Worm (Caenorhabditis elegans): Measurements from ENCODE around the gene K10G6.5.

K10G6.5 gene

ce11 chrII:4004614-4005013 is 17.6 kb downstream of the K10G6.5 start, which contains the start of gene ephx-1:
Gene ephx-1, plus strand, starts transcription at chrII:4004914.
- TF ChIP-seq sem-4 (tag; optimal IDR thresholded peaks at IDR 0.05) (no peak), lsy-2 (tag; optimal IDR thresholded peaks at IDR 0.05) (no peak), mab-5 (tag; optimal IDR thresholded peaks at IDR 0.05) (no peak), ztf-4 (tag; optimal IDR thresholded peaks at IDR 0.05) (no peak), peb-1 (tag; optimal IDR thresholded peaks at IDR 0.05) (no peak), elt-3 (tag; optimal IDR thresholded peaks at IDR 0.05) (no peak), ztf-1 (GFP tag; conservative IDR thresholded peaks at IDR 0.05) (no peak)

ce11 chrII:4007972-4008371 is 20.9 kb downstream of the K10G6.5 start:
- TF ChIP-seq Y55F3AM.14 (GFP tag; optimal IDR thresholded peaks at IDR 0.05) (no peak), lin-11 (tag; optimal IDR thresholded peaks at IDR 0.05) (no peak), peb-1 (tag; optimal IDR thresholded peaks at IDR 0.05) (no peak), mab-5 (tag; optimal IDR thresholded peaks at IDR 0.05) (no peak), unc-39 (tag; optimal IDR thresholded peaks at IDR 0.05) (no peak), F13H6.1 (tag; optimal IDR thresholded peaks at IDR 0.05) (no peak), nhr-6 (tag; optimal IDR thresholded peaks at IDR 0.05) (no peak)

- TF ChIP-seq nhr-12 (tag; optimal IDR thresholded peaks at IDR 0.05) = no peak
- no peak for TF ChIP-seq ceh-16 (tag; optimal IDR thresholded peaks at IDR 0.05)
- TF ChIP-seq Y55F3AM.14 (GFP tag; optimal IDR thresholded peaks at IDR 0.05) = no peak
- TF ChIP-seq lin-11 (tag; optimal IDR thresholded peaks at IDR 0.05) = no peak
These were observed 24.5 kb downstream of the K10G6.5 start for ce11 chrII:4011518-4011917.

- TF ChIP-seq peb-1 (tag; optimal IDR thresholded peaks at IDR 0.05) (no peak), skn-1 (tag; optimal IDR thresholded peaks at IDR 0.05) (no peak), crh-2 (tag; optimal IDR thresholded peaks at IDR 0.05) (no peak), unc-62 (GFP tag; optimal IDR thresholded peaks at IDR 0.05) (no peak), nhr-21 (tag; optimal IDR thresholded peaks at IDR 0.05) (no peak), nhr-6 (tag; optimal IDR thresholded peaks at IDR 0.05) (no peak), nhr-25 (tag; optimal IDR thresholded peaks at IDR 0.05) (no peak), ZK546.5 (tag; optimal IDR thresholded peaks at IDR 0.05) (no peak), sem-4 (tag; optimal IDR thresholded peaks at IDR 0.05) (no peak), nhr-237 (tag; optimal IDR thresholded peaks at IDR 0.05) (no peak), unc-55 (GFP tag; optimal IDR thresholded peaks at IDR 0.05) (no peak)
These were observed 31.6 kb downstream of the K10G6.5 start, which contains the start of gene K07D4.6 for ce11 chrII:4018617-4019016. Gene K07D4.6, minus strand, starts transcription at chrII:4018717.

ce11 chrII:4025462-4025861 is 38.4 kb downstream of the K10G6.5 start, which contains the start of gene K07D4.5:
Gene K07D4.5, minus strand, starts transcription at chrII:4025562.
- no peak for TF ChIP-seq ceh-82 (tag; optimal IDR thresholded peaks at IDR 0.05)
- TF ChIP-seq ZK546.5 (tag; optimal IDR thresholded peaks at IDR 0.05) = no peak
- no peak for TF ChIP-seq unc-55 (GFP tag; optimal IDR thresholded peaks at IDR 0.05)
- no peak for TF ChIP-seq R02D3.7 (tag; optimal IDR thresholded peaks at IDR 0.05)
- TF ChIP-seq ceh-16 (tag; optimal IDR thresholded peaks at IDR 0.05) = no peak
- no peak for TF ChIP-seq alr-1 (tag; optimal IDR thresholded peaks at IDR 0.05)
- TF ChIP-seq ztf-11 (tag; optimal IDR thresholded peaks at IDR 0.05) = no peak
- TF ChIP-seq nhr-6 (tag; optimal IDR thresholded peaks at IDR 0.05) = no peak
- TF ChIP-seq mbf-1 (tag; optimal IDR thresholded peaks at IDR 0.05) = no peak
- TF ChIP-seq aly-2 (tag; optimal IDR thresholded peaks at IDR 0.05) = no peak
- no peak for TF ChIP-seq unc-62 (GFP tag; optimal IDR thresholded peaks at IDR 0.05)
- TF ChIP-seq lin-39 (tag; optimal IDR thresholded peaks at IDR 0.05) = no peak

- TF ChIP-seq ama-1 (optimal IDR thresholded peaks at IDR 0.05) (no peak), F13H6.1 (tag; optimal IDR thresholded peaks at IDR 0.05) (no peak), nhr-129 (tag; optimal IDR thresholded peaks at IDR 0.05) (no peak), peb-1 (tag; optimal IDR thresholded peaks at IDR 0.05) (no peak), nhr-6 (tag; optimal IDR thresholded peaks at IDR 0.05) (no peak), gmeb-1 (tag; optimal IDR thresholded peaks at IDR 0.05) (no peak), lin-39 (tag; optimal IDR thresholded peaks at IDR 0.05) (no peak), snpc-4 (tag; optimal IDR thresholded peaks at IDR 0.05) (no peak), ztf-11 (tag; optimal IDR thresholded peaks at IDR 0.05) (no peak), nhr-10 (tag; optimal IDR thresholded peaks at IDR 0.05) (no peak)
These were observed 41.2 kb downstream of the K10G6.5 start, which contains the start of gene K07D4.9 for ce11 chrII:4028276-4028675. Gene K07D4.9, plus strand, starts transcription at chrII:4028576.
